Worm (Caenorhabditis elegans): ENCODE data around the gene bath-47.

- TF ChIP-seq W03F9.2 (tag; optimal IDR thresholded peaks at IDR 0.05): no peak
- TF ChIP-seq him-1 (tag; optimal IDR thresholded peaks at IDR 0.05): no peak
Observed at ce11 chrII:1576030-1576429, 25.6 kb upstream of the bath-47 start, which contains the start of gene K05F6.10.

All from whole organism, L4/young adult.